Worm (Caenorhabditis elegans) whole organism, L4 larva: ENCODE data around the gene egg-3.

Source experiments
- D1046.2 ChIP-seq: fragments of 200-800 bp; sonication (Bioruptor generic); IDR thresholded peaks from 2 replicates; pipeline ENCODE4 v1.3.6; 2022; ENCODE audit warnings: missing genetic modification characterization, missing compliant biosample characterization
- F10B5.3 ChIP-seq: sonication (generic microtip); optimal IDR thresholded peaks from 2 replicates; lab custom pipeline; 2016; ENCODE audit warnings: mild to moderate bottlenecking, missing genetic modification characterization, missing compliant biosample characterization
- F37D6.2 ChIP-seq: sonication (generic microtip); optimal IDR thresholded peaks from 2 replicates; lab custom pipeline; 2016; ENCODE audit warnings: mild to moderate bottlenecking, missing genetic modification characterization, missing compliant biosample characterization
- R02D3.7 ChIP-seq: fragments of 150-350 bp; sonication (generic microtip); optimal IDR thresholded peaks from 3 replicates; lab custom pipeline; 2014; ENCODE audit warnings: missing biosample characterization, missing genetic modification characterization
- T26A8.4 ChIP-seq: fragments of 200-800 bp; sonication (Bioruptor generic); IDR thresholded peaks from 2 replicates; pipeline ENCODE4 v1.3.6; 2022; ENCODE audit warnings: missing genetic modification characterization, missing compliant biosample characterization
- Y5F2A.4 ChIP-seq: fragments of 200-800 bp; sonication (Bioruptor generic); optimal IDR thresholded peaks from 2 replicates; lab custom pipeline; 2018; ENCODE audit warnings: mild to moderate bottlenecking, missing genetic modification characterization, missing compliant biosample characterization
- ZK337.2 ChIP-seq: fragments of 200-800 bp; sonication (Bioruptor generic); IDR thresholded peaks from 2 replicates; pipeline ENCODE4 v1.3.6; 2022; ENCODE audit warnings: missing genetic modification reagents, missing genetic modification characterization, missing compliant biosample characterization
- ZK546.5 ChIP-seq, 2 experiments: sonication (generic microtip); optimal IDR thresholded peaks; 2 replicates each; lab custom pipeline; 2017; ENCODE audit warnings: missing biosample characterization in 2 of 2, missing genetic modification characterization in 2 of 2
- aly-2 ChIP-seq: sonication (generic microtip); optimal IDR thresholded peaks from 2 replicates; lab custom pipeline; 2018; ENCODE audit warnings: missing biosample characterization, missing genetic modification characterization
- attf-4 ChIP-seq: sonication (generic microtip); optimal IDR thresholded peaks from 3 replicates; lab custom pipeline; 2017; ENCODE audit warnings: missing biosample characterization, missing genetic modification characterization
- ceh-20 ChIP-seq: fragments of 200-800 bp; sonication (Bioruptor generic); IDR thresholded peaks from 2 replicates; pipeline ENCODE4 v1.3.6; 2022; ENCODE audit warnings: missing genetic modification reagents, missing genetic modification characterization, missing compliant biosample characterization
- ceh-32 ChIP-seq: sonication (generic microtip); optimal IDR thresholded peaks from 2 replicates; lab custom pipeline; 2016; ENCODE audit warnings: mild to moderate bottlenecking, missing genetic modification characterization, missing compliant biosample characterization; ENCODE audit not compliant: poor library complexity
- ces-1 ChIP-seq: fragments of 150-350 bp; sonication (generic microtip); optimal IDR thresholded peaks from 4 replicates; lab custom pipeline; 2014; ENCODE audit warnings: missing biosample characterization, missing genetic modification reagents, missing genetic modification characterization
- ctbp-1 ChIP-seq: fragments of 200-800 bp; sonication (Bioruptor generic); IDR thresholded peaks from 2 replicates; pipeline ENCODE4 v1.3.6; 2022; ENCODE audit warnings: missing genetic modification reagents, missing genetic modification characterization, missing compliant biosample characterization
- dmd-6 ChIP-seq: fragments of 200-800 bp; sonication (Bioruptor generic); IDR thresholded peaks from 2 replicates; pipeline ENCODE4 v1.3.6; 2022; ENCODE audit warnings: missing genetic modification reagents, missing genetic modification characterization, missing compliant biosample characterization
- dmd-9 ChIP-seq: fragments of 200-800 bp; sonication (Bioruptor generic); IDR thresholded peaks from 2 replicates; pipeline ENCODE4 v1.3.6; 2022; ENCODE audit warnings: missing genetic modification reagents, missing genetic modification characterization, missing compliant biosample characterization
- dpl-1 ChIP-seq: fragments of 150-350 bp; optimal IDR thresholded peaks from 2 replicates; lab custom pipeline; 2014; ENCODE audit warnings: missing biosample characterization, missing genetic modification reagents, missing genetic modification characterization
- duxl-1 ChIP-seq: sonication (generic microtip); optimal IDR thresholded peaks from 2 replicates; lab custom pipeline; 2016; ENCODE audit warnings: mild to moderate bottlenecking, missing genetic modification characterization, moderate library complexity, missing compliant biosample characterization; ENCODE audit not compliant: poor library complexity
- dve-1 ChIP-seq: sonication (generic microtip); optimal IDR thresholded peaks from 2 replicates; lab custom pipeline; 2017; ENCODE audit warnings: antibody characterized with exemption, mild to moderate bottlenecking, missing genetic modification characterization, missing compliant biosample characterization; ENCODE audit not compliant: insufficient read depth
- egl-43 ChIP-seq: fragments of 200-800 bp; sonication (Bioruptor generic); IDR thresholded peaks from 2 replicates; pipeline ENCODE4 v1.3.6; 2022; ENCODE audit warnings: missing genetic modification reagents, missing genetic modification characterization, missing compliant biosample characterization
- fkh-10 ChIP-seq: fragments of 150-350 bp; optimal IDR thresholded peaks from 2 replicates; lab custom pipeline; 2014; ENCODE audit warnings: missing biosample characterization, missing genetic modification reagents, missing genetic modification characterization
- fos-1 ChIP-seq: fragments of 150-350 bp; optimal IDR thresholded peaks from 2 replicates; lab custom pipeline; 2014; ENCODE audit warnings: missing biosample characterization, missing genetic modification characterization
- gei-8 ChIP-seq: fragments of 200-800 bp; sonication (Bioruptor generic); optimal IDR thresholded peaks from 2 replicates; lab custom pipeline; 2018; ENCODE audit warnings: mild to moderate bottlenecking, missing genetic modification characterization, missing compliant biosample characterization
- hif-1 ChIP-seq, 2 experiments: sonication (generic microtip); optimal IDR thresholded peaks; 2 replicates each; lab custom pipeline; 2016 to 2017; ENCODE audit warnings: missing compliant biosample characterization in 2 of 2, missing genetic modification characterization in 2 of 2, missing genetic modification reagents in 2 of 2, missing genotype in 2 of 2, mild to moderate bottlenecking in 1 of 2
- hlh-30 ChIP-seq: sonication (generic microtip); optimal IDR thresholded peaks from 2 replicates; lab custom pipeline; 2017; ENCODE audit warnings: antibody characterized with exemption, mild to moderate bottlenecking, missing genetic modification characterization, missing compliant biosample characterization; ENCODE audit not compliant: insufficient read depth
- lin-29 ChIP-seq: fragments of 200-800 bp; sonication (Bioruptor generic); IDR thresholded peaks from 2 replicates; pipeline ENCODE4 v1.3.6; 2022; ENCODE audit warnings: missing genetic modification reagents, missing genetic modification characterization, missing compliant biosample characterization
- lin-38 ChIP-seq: fragments of 200-800 bp; sonication (Bioruptor generic); IDR thresholded peaks from 2 replicates; pipeline ENCODE4 v1.3.6; 2022; ENCODE audit warnings: missing genetic modification reagents, missing genetic modification characterization, missing compliant biosample characterization
- lin-39 ChIP-seq: fragments of 150-350 bp; optimal IDR thresholded peaks from 2 replicates; lab custom pipeline; 2014; ENCODE audit warnings: missing biosample characterization, missing genetic modification reagents, missing genetic modification characterization
- mxl-3 ChIP-seq: fragments of 200-800 bp; sonication (Bioruptor generic); optimal IDR thresholded peaks from 2 replicates; lab custom pipeline; 2018; ENCODE audit warnings: mild to moderate bottlenecking, missing genetic modification characterization, missing compliant biosample characterization
- nhr-10 ChIP-seq: fragments of 150-350 bp; optimal IDR thresholded peaks from 2 replicates; lab custom pipeline; 2014; ENCODE audit warnings: missing biosample characterization, missing genetic modification characterization
- nhr-11 ChIP-seq: fragments of 150-350 bp; optimal IDR thresholded peaks from 2 replicates; lab custom pipeline; 2014; ENCODE audit warnings: missing biosample characterization, missing genetic modification characterization
- nhr-111 ChIP-seq: fragments of 200-800 bp; sonication (Bioruptor generic); optimal IDR thresholded peaks from 2 replicates; lab custom pipeline; 2018; ENCODE audit warnings: mild to moderate bottlenecking, missing genetic modification characterization, missing compliant biosample characterization
- nhr-237 ChIP-seq: sonication (generic microtip); optimal IDR thresholded peaks from 2 replicates; lab custom pipeline; 2017; ENCODE audit warnings: missing biosample characterization, missing genetic modification characterization
- nhr-25 ChIP-seq: sonication (generic microtip); optimal IDR thresholded peaks from 2 replicates; lab custom pipeline; 2017; ENCODE audit warnings: missing genetic modification characterization, mild to moderate bottlenecking, missing compliant biosample characterization, antibody characterized with exemption, moderate library complexity, borderline replicate concordance; ENCODE audit not compliant: insufficient read depth
- nhr-41 ChIP-seq: fragments of 200-800 bp; sonication (Bioruptor generic); IDR thresholded peaks from 2 replicates; pipeline ENCODE4 v1.3.6; 2022; ENCODE audit warnings: missing genetic modification reagents, missing genetic modification characterization, missing compliant biosample characterization
- nhr-76 ChIP-seq: fragments of 150-350 bp; optimal IDR thresholded peaks from 2 replicates; lab custom pipeline; 2014; ENCODE audit warnings: missing biosample characterization, missing genetic modification characterization
- pha-4 ChIP-seq, 2 experiments: fragments of 150-350 bp in 1 of 2; fragments of 200-800 bp in 1 of 2; sonication (Bioruptor generic) in 1 of 2; IDR thresholded peaks in 1 of 2; optimal IDR thresholded peaks in 1 of 2; 2 replicates each; pipeline versions ENCODE4 v1.3.6 to Lab custom; 2014 to 2022; ENCODE audit warnings: missing genetic modification characterization in 2 of 2, missing genetic modification reagents in 2 of 2, missing biosample characterization in 1 of 2, missing compliant biosample characterization in 1 of 2
- pqm-1 ChIP-seq: sonication (generic microtip); optimal IDR thresholded peaks from 2 replicates; lab custom pipeline; 2017; ENCODE audit warnings: missing biosample characterization, missing genetic modification characterization
- rbr-2 ChIP-seq: sonication (generic microtip); optimal IDR thresholded peaks from 2 replicates; lab custom pipeline; 2016; ENCODE audit warnings: missing genotype, missing genetic modification characterization, missing compliant biosample characterization
- saeg-2 ChIP-seq: fragments of 200-800 bp; sonication (Bioruptor generic); IDR thresholded peaks from 2 replicates; pipeline ENCODE4 v1.3.6; 2022; ENCODE audit warnings: missing genetic modification reagents, missing genetic modification characterization, missing compliant biosample characterization
- sdz-12 ChIP-seq: fragments of 200-800 bp; sonication (Bioruptor generic); optimal IDR thresholded peaks from 2 replicates; lab custom pipeline; 2018; ENCODE audit warnings: mild to moderate bottlenecking, missing genetic modification characterization, missing compliant biosample characterization
- skn-1 ChIP-seq: fragments of 150-350 bp; optimal IDR thresholded peaks from 2 replicates; lab custom pipeline; 2014; ENCODE audit warnings: missing biosample characterization, missing genetic modification characterization
- spr-1 ChIP-seq: sonication (generic microtip); optimal IDR thresholded peaks from 2 replicates; lab custom pipeline; 2016; ENCODE audit warnings: mild to moderate bottlenecking, missing genetic modification characterization, missing compliant biosample characterization
- spr-3 ChIP-seq: fragments of 200-800 bp; sonication (Bioruptor generic); optimal IDR thresholded peaks from 2 replicates; lab custom pipeline; 2018; ENCODE audit warnings: mild to moderate bottlenecking, missing genetic modification characterization, missing compliant biosample characterization
- tra-1 ChIP-seq: fragments of 200-800 bp; sonication (Bioruptor generic); IDR thresholded peaks from 2 replicates; pipeline ENCODE4 v1.3.6; 2022; ENCODE audit warnings: missing genetic modification reagents, missing genetic modification characterization, missing compliant biosample characterization
- unc-62 ChIP-seq, 3 experiments: fragments of 150-350 bp in 1 of 3; sonication (generic microtip); optimal IDR thresholded peaks in 2 of 3; peaks in 1 of 3; 1 replicate in 1 of 3; 2 replicates in 2 of 3; lab custom pipeline; 2014 to 2017; ENCODE audit warnings: missing biosample characterization in 3 of 3, missing genetic modification characterization in 3 of 3, missing genetic modification reagents in 3 of 3, missing genotype in 1 of 3
- zip-11 ChIP-seq: fragments of 200-800 bp; sonication (Bioruptor generic); IDR thresholded peaks from 2 replicates; pipeline ENCODE4 v1.3.6; 2022; ENCODE audit warnings: missing genetic modification characterization, missing compliant biosample characterization
- zip-2 ChIP-seq: fragments of 150-350 bp; optimal IDR thresholded peaks from 2 replicates; lab custom pipeline; 2014; ENCODE audit warnings: missing biosample characterization, missing genetic modification characterization
- ztf-7 ChIP-seq: fragments of 150-350 bp; optimal IDR thresholded peaks from 2 replicates; lab custom pipeline; 2014; ENCODE audit warnings: missing biosample characterization, missing genetic modification characterization

egg-3 gene

DNA sequence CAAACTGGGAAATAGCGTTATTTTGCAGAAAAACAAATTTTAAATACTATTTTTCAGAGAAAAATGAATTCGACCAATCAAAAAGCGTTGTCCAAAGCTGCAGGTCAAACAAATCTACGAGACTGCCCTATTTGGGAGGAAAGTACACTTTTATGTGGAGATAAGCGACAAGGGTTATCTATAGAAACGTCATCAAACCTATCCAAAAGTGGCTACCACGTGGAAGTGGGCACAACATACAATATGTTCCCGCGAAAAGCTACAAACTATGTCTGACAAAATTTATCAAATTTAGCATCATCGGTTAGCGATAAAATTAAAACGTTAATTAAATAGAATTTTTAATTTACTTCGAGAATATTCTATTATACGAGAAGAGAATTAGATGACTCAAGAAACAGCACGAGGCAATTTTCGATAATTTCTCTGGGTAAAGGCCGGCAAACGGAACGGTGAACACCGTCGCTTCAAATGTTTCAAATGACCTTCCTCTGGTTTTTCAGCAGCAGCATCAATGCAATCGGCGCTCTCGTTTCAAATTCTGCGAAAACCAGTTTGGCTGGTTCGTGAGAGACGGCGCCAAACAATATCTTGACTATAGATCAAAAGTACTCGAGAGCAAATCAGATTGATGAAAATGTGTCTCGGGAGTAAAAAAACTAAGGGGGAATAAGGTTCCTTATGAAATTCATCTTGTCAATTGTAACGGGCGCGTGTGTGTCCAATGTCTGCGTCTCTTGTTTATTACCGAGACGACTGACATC, 22.3 kb downstream of the egg-3 start (continued):
- no peak for TF ChIP-seq rbr-2 (tag; lab: Kevin White, UChicago)
- TF ChIP-seq egl-43 (GFP tag; lab: Robert Waterston, UW) = no peak
- no peak for TF ChIP-seq nhr-41 (GFP tag; lab: Robert Waterston, UW)
- no peak for TF ChIP-seq dmd-9 (GFP tag; lab: Robert Waterston, UW)
- 0 out of 2 replicates have a peak, but pooled peaks have one; percentile 10 for TF ChIP-seq saeg-2 (GFP tag; lab: Robert Waterston, UW)
- peak; percentile 74 for TF ChIP-seq dmd-6
- TF ChIP-seq spr-1 = no peak
- no peak for TF ChIP-seq attf-4 (tag; lab: Kevin White, UChicago)
- TF ChIP-seq fkh-10 (GFP tag; lab: Kevin White, UChicago) = peak; percentile 32
- TF ChIP-seq mxl-3 (GFP tag; lab: Kevin White, UChicago) = peak; percentile 17
- TF ChIP-seq zip-11 (GFP tag; lab: Robert Waterston, UW) = no peak
- TF ChIP-seq aly-2 (tag; lab: Kevin White, UChicago) = no peak
- TF ChIP-seq ZK337.2 (GFP tag; lab: Robert Waterston, UW) = no peak
- peak; percentile 45; the same call in 1 of the 2 replicates for TF ChIP-seq tra-1 (GFP tag; lab: Robert Waterston, UW)
- no peak for TF ChIP-seq nhr-10 (tag; lab: Kevin White, UChicago)
- TF ChIP-seq ceh-32 (tag; lab: Kevin White, UChicago) = no peak
- TF ChIP-seq fos-1 (tag; lab: Kevin White, UChicago) = no peak
- no peak for TF ChIP-seq F37D6.2 (tag; lab: Kevin White, UChicago)
- TF ChIP-seq ctbp-1 (GFP tag; lab: Robert Waterston, UW) = no peak
- no peak for TF ChIP-seq gei-8
- peak; percentile 37 for TF ChIP-seq hlh-30 (tag; lab: Kevin White, UChicago)
- TF ChIP-seq nhr-25 = no peak
- TF ChIP-seq spr-3 = no peak
- TF ChIP-seq F10B5.3 (tag; lab: Kevin White, UChicago) = no peak
- TF ChIP-seq skn-1 (tag; lab: Kevin White, UChicago) = no peak
- no peak for TF ChIP-seq R02D3.7 (tag; lab: Kevin White, UChicago)
- no peak for TF ChIP-seq pha-4 (GFP tag; IDR thresholded peaks at IDR 0.05; lab: Robert Waterston, UW)
- no peak for TF ChIP-seq pha-4 (tag; optimal IDR thresholded peaks at IDR 0.05; lab: Kevin White, UChicago)
- TF ChIP-seq Y5F2A.4 (GFP tag; lab: Kevin White, UChicago) = no peak
- TF ChIP-seq hif-1 (tag; optimal IDR thresholded peaks at IDR 0.05; lab: Kevin White, UChicago) = no peak
- no peak for TF ChIP-seq zip-2 (tag; lab: Kevin White, UChicago)
- TF ChIP-seq ceh-20 (GFP tag; lab: Robert Waterston, UW) = no peak
- TF ChIP-seq pqm-1 (tag; lab: Kevin White, UChicago) = no peak
- no peak for TF ChIP-seq duxl-1 (tag; lab: Kevin White, UChicago)
- TF ChIP-seq nhr-237 = no peak
- TF ChIP-seq lin-39 = no peak
- TF ChIP-seq sdz-12 (GFP tag; lab: Kevin White, UChicago) = no peak
- no peak for TF ChIP-seq ztf-7 (tag; lab: Kevin White, UChicago)
- TF ChIP-seq nhr-111 (GFP tag; lab: Kevin White, UChicago) = no peak
- no peak; the same call in 1 of the 2 replicates for TF ChIP-seq lin-38 (GFP tag; lab: Robert Waterston, UW)
- no peak for TF ChIP-seq nhr-11
- TF ChIP-seq lin-29 (GFP tag; lab: Robert Waterston, UW) = no peak
- TF ChIP-seq dpl-1 (GFP tag; lab: Kevin White, UChicago) = no peak
- TF ChIP-seq unc-62 (GFP tag; optimal IDR thresholded peaks at IDR 0.05 in 1 of 2; lab: Kevin White, UChicago) = peak in 1 of 2 experiments; percentile 64
- TF ChIP-seq unc-62 (tag; optimal IDR thresholded peaks at IDR 0.05; lab: Kevin White, UChicago) = no peak
- no peak for TF ChIP-seq ZK546.5 (tag; optimal IDR thresholded peaks at IDR 0.05; lab: Kevin White, UChicago)
- no peak for TF ChIP-seq nhr-76
- no peak for TF ChIP-seq D1046.2 (GFP tag; lab: Robert Waterston, UW)
- no peak for TF ChIP-seq T26A8.4 (GFP tag; lab: Robert Waterston, UW)
- TF ChIP-seq dve-1 (tag; lab: Kevin White, UChicago) = peak; percentile 77
- TF ChIP-seq ces-1 (GFP tag; lab: Kevin White, UChicago) = no peak
